Fruit fly (Drosophila melanogaster) whole organism, pupa: ENCODE results near the gene CG43307.

Experiments used
- CG10348 ChIP-seq: fragments of 200-800 bp; sonication (Bioruptor generic); IDR thresholded peaks from 2 replicates; pipeline ENCODE4 v1.3.6; 2022; ENCODE audit warnings: missing biosample characterization, missing genetic modification characterization
- CG12605 ChIP-seq: fragments of 200-800 bp; sonication (Bioruptor generic); IDR thresholded peaks from 2 replicates; pipeline ENCODE4 v1.3.6; 2022; ENCODE audit warnings: missing biosample characterization, missing genetic modification characterization
- CG4496 ChIP-seq: fragments of 200-800 bp; sonication (Bioruptor generic); IDR thresholded peaks from 3 replicates; pipeline ENCODE4 v1.3.6; 2022; ENCODE audit warnings: missing biosample characterization, missing genetic modification characterization
- Pif1B ChIP-seq: fragments of 200-800 bp; sonication (Bioruptor generic); optimal IDR thresholded peaks from 3 replicates; lab custom pipeline; 2016; ENCODE audit warnings: missing biosample characterization, missing genetic modification characterization
- fd96Ca ChIP-seq: fragments of 200-800 bp; sonication (Bioruptor generic); IDR thresholded peaks from 3 replicates; pipeline ENCODE4 v1.3.6; 2022; ENCODE audit warnings: missing biosample characterization, missing genetic modification characterization

DNA sequence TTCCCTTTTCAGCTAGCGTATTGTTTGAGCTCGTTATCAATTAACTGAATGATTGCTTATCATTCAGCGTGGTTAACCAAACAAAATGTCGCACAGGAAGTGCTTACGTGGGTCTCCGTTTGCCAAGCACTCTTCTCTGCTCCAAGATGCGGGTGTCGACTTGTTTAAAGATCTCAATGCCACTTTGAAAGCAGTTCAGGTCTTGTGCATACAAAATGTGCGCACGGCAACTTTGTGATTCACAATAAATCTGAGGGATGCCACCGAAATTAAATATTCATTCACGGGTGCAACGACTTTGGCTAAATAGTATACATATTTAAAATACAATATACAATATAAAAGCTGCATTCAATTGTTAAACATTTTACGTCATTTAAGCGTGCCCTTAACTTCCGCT is 39.1 kb upstream of the CG43307 start:
- no peak for TF ChIP-seq Pif1B
- TF ChIP-seq CG12605 = no peak
- TF ChIP-seq fd96Ca (GFP tag; lab: Robert Waterston, UW) = no peak
- no peak for TF ChIP-seq CG10348
- no peak for TF ChIP-seq CG4496
